Worm (Caenorhabditis elegans): ENCODE results near the gene Y37H2A.1.

The Y37H2A.1 gene

ce11 chrV:18162568-18162967 is 54.5 kb downstream of the Y37H2A.1 start, which contains the start of gene C14A6.12:
Gene C14A6.12 (minus strand): TSS chrV:18162668.
- no peak for TF ChIP-seq W03F9.2 (tag; optimal IDR thresholded peaks at IDR 0.05)

- no peak for TF ChIP-seq W03F9.2 (tag; optimal IDR thresholded peaks at IDR 0.05)
- TF ChIP-seq him-1 (tag; optimal IDR thresholded peaks at IDR 0.05) = no peak
- no peak for TF ChIP-seq dao-5 (tag; optimal IDR thresholded peaks at IDR 0.05)
Measured at ce11 chrV:18163434-18163833, 55.4 kb downstream of the Y37H2A.1 start.

All from whole organism, L4/young adult.